Worm (Caenorhabditis elegans): ENCODE results near the gene abu-4.

DNA sequence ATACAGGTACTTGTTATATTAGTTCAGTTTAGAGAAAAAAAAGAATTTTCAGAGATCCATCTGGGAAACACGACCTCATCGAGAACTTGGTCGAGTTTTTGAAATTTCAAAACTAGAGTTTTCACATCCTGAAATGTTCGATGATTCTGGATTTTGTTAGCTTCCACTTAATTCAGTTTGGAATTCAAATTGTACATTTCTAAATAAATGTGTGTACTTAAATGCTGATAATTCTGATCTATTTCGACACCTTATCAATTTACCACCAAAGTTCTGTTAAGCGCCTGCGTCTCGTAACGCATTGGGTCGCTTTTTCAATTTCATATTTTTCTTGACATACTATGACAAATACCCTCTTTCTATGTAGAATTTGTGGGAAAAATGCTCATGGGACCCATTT is 19.9 kb downstream of the abu-4 start, which contains the start of gene nhr-226:
- TF ChIP-seq ama-1 (optimal IDR thresholded peaks at IDR 0.05) (no peak), ceh-13 (GFP tag; optimal IDR thresholded peaks at IDR 0.05) (no peak), hmbx-1 (tag; optimal IDR thresholded peaks at IDR 0.05) (no peak), hmg-4 (GFP tag; optimal IDR thresholded peaks at IDR 0.05) (no peak), B0310.2 (tag; optimal IDR thresholded peaks at IDR 0.05) (no peak), hnd-1 (tag; optimal IDR thresholded peaks at IDR 0.05) (no peak), flt-1 (GFP tag; IDR thresholded peaks at IDR 0.05) (no peak)
